Fruit fly (Drosophila melanogaster) whole organism, prepupa: Measurements from ENCODE around the gene CG9733.

Source experiments
- Blimp-1 ChIP-seq: fragments of 200-800 bp; sonication (Bioruptor generic); optimal IDR thresholded peaks from 3 replicates; lab custom pipeline; 2017; ENCODE audit warnings: missing biosample characterization, missing genetic modification characterization, mild to moderate bottlenecking, moderate library complexity, missing genetic modification reagents
- CG10669 ChIP-seq: fragments of 200-800 bp; sonication (Bioruptor generic); optimal IDR thresholded peaks from 3 replicates; lab custom pipeline; 2018; ENCODE audit warnings: missing biosample characterization, mild to moderate bottlenecking, missing genetic modification characterization, moderate library complexity
- CG11294 ChIP-seq: fragments of 200-800 bp; sonication (Bioruptor generic); IDR thresholded peaks from 2 replicates; pipeline ENCODE4 v1.3.6; 2022; ENCODE audit warnings: missing biosample characterization, missing genetic modification characterization
- CG11902 ChIP-seq: fragments of 200-800 bp; sonication (Bioruptor generic); optimal IDR thresholded peaks from 3 replicates; lab custom pipeline; 2016; ENCODE audit warnings: missing biosample characterization, missing genetic modification characterization
- CG15336 ChIP-seq: fragments of 200-800 bp; sonication (Bioruptor generic); IDR thresholded peaks from 2 replicates; pipeline ENCODE4 v1.3.6; 2022; ENCODE audit warnings: missing biosample characterization, missing genetic modification characterization
- CG1621 ChIP-seq: fragments of 200-800 bp; sonication (Bioruptor generic); optimal IDR thresholded peaks from 3 replicates; lab custom pipeline; 2018; ENCODE audit warnings: missing biosample characterization, mild to moderate bottlenecking, missing genetic modification characterization
- CG16779 ChIP-seq: fragments of 200-800 bp; sonication (Bioruptor generic); optimal IDR thresholded peaks from 3 replicates; lab custom pipeline; 2017; ENCODE audit warnings: missing biosample characterization, mild to moderate bottlenecking, missing genetic modification characterization
- CG3032 ChIP-seq: fragments of 200-800 bp; optimal IDR thresholded peaks from 2 replicates; lab custom pipeline; 2019; ENCODE audit warnings: missing biosample characterization, mild to moderate bottlenecking, missing genetic modification characterization, moderate library complexity
- CG31627 ChIP-seq: fragments of 200-800 bp; sonication (Bioruptor generic); optimal IDR thresholded peaks from 3 replicates; lab custom pipeline; 2016; ENCODE audit warnings: missing biosample characterization, missing genetic modification characterization
- CG32006 ChIP-seq: fragments of 200-800 bp; sonication (Bioruptor generic); optimal IDR thresholded peaks from 3 replicates; lab custom pipeline; 2017; ENCODE audit warnings: missing biosample characterization, mild to moderate bottlenecking, missing genetic modification characterization
- CG34406 ChIP-seq: fragments of 200-800 bp; sonication (Bioruptor generic); optimal IDR thresholded peaks from 3 replicates; lab custom pipeline; 2016; ENCODE audit warnings: missing biosample characterization, missing genetic modification characterization
- CG4318 ChIP-seq: fragments of 200-800 bp; sonication (Bioruptor generic); optimal IDR thresholded peaks from 3 replicates; lab custom pipeline; 2017; ENCODE audit warnings: missing biosample characterization, mild to moderate bottlenecking, missing genetic modification characterization
- CG6163 ChIP-seq: fragments of 200-800 bp; sonication (Bioruptor generic); IDR thresholded peaks from 3 replicates; pipeline ENCODE4 v1.3.6; 2022; ENCODE audit warnings: missing biosample characterization, missing genetic modification characterization
- CG6276 ChIP-seq: fragments of 200-800 bp; sonication (Bioruptor generic); optimal IDR thresholded peaks from 2 replicates; lab custom pipeline; 2017; ENCODE audit warnings: missing biosample characterization, mild to moderate bottlenecking, missing genetic modification characterization
- CG6792 ChIP-seq: fragments of 200-800 bp; sonication (Bioruptor generic); optimal IDR thresholded peaks from 3 replicates; lab custom pipeline; 2016; ENCODE audit warnings: missing biosample characterization, missing genetic modification characterization
- CG6808 ChIP-seq: fragments of 200-800 bp; sonication (Bioruptor generic); optimal IDR thresholded peaks from 3 replicates; lab custom pipeline; 2017; ENCODE audit warnings: missing biosample characterization, missing genetic modification characterization, mild to moderate bottlenecking, moderate library complexity, missing genetic modification reagents
- CG7368 ChIP-seq: fragments of 200-800 bp; sonication (Bioruptor generic); optimal IDR thresholded peaks from 3 replicates; lab custom pipeline; 2016; ENCODE audit warnings: missing biosample characterization, missing genetic modification characterization
- CG8119 ChIP-seq: fragments of 200-800 bp; sonication (Bioruptor generic); IDR thresholded peaks from 3 replicates; pipeline ENCODE4 v1.3.6; 2022; ENCODE audit warnings: missing biosample characterization, missing genetic modification characterization
- CG8319 ChIP-seq: fragments of 200-800 bp; sonication (Bioruptor generic); optimal IDR thresholded peaks from 3 replicates; lab custom pipeline; 2016; ENCODE audit warnings: missing biosample characterization, missing genetic modification characterization
- CG9139 ChIP-seq: fragments of 200-800 bp; sonication (Bioruptor generic); optimal IDR thresholded peaks from 3 replicates; lab custom pipeline; 2017; ENCODE audit warnings: missing biosample characterization, mild to moderate bottlenecking, missing genetic modification characterization
- Eip75B ChIP-seq: fragments of 200-800 bp; sonication (Bioruptor generic); optimal IDR thresholded peaks from 3 replicates; lab custom pipeline; 2016; ENCODE audit warnings: missing biosample characterization, missing genetic modification characterization
- Eip78C ChIP-seq: fragments of 200-800 bp; sonication (Bioruptor generic); peaks from one replicate; lab custom pipeline; 2016; ENCODE audit warnings: missing biosample characterization, missing genetic modification characterization
- Ets96B ChIP-seq: fragments of 200-800 bp; optimal IDR thresholded peaks from 2 replicates; lab custom pipeline; 2019; ENCODE audit warnings: missing biosample characterization, mild to moderate bottlenecking, missing genetic modification characterization, moderate library complexity
- Gug ChIP-seq: fragments of 200-800 bp; sonication (Bioruptor generic); IDR thresholded peaks from 2 replicates; pipeline ENCODE4 v1.3.6; 2022; ENCODE audit warnings: missing biosample characterization, missing genetic modification characterization
- Hr38 ChIP-seq: sonication (Bioruptor generic); optimal IDR thresholded peaks from 2 replicates; lab custom pipeline; 2016; ENCODE audit warnings: missing biosample characterization, missing genetic modification characterization
- Hr39 ChIP-seq: fragments of 200-800 bp; sonication (Bioruptor generic); optimal IDR thresholded peaks from 2 replicates; lab custom pipeline; 2016; ENCODE audit warnings: missing biosample characterization, missing genetic modification characterization
- Lpt ChIP-seq: fragments of 200-800 bp; sonication (Bioruptor generic); optimal IDR thresholded peaks from 3 replicates; lab custom pipeline; 2016; ENCODE audit warnings: missing biosample characterization, missing genetic modification characterization
- Smox ChIP-seq: fragments of 200-800 bp; sonication (Bioruptor generic); optimal IDR thresholded peaks from 3 replicates; lab custom pipeline; 2016; ENCODE audit warnings: missing biosample characterization, missing genetic modification characterization
- Sox102F ChIP-seq: fragments of 200-800 bp; sonication (Bioruptor generic); optimal IDR thresholded peaks from 2 replicates; lab custom pipeline; 2016; ENCODE audit warnings: missing biosample characterization, mild to moderate bottlenecking, missing genetic modification characterization
- Sox14 ChIP-seq: fragments of 200-800 bp; sonication (Bioruptor generic); optimal IDR thresholded peaks from 3 replicates; lab custom pipeline; 2016; ENCODE audit warnings: missing biosample characterization, missing genetic modification characterization
- Sox15 ChIP-seq: fragments of 200-800 bp; sonication (Bioruptor generic); optimal IDR thresholded peaks from 3 replicates; lab custom pipeline; 2016; ENCODE audit warnings: missing biosample characterization, missing genetic modification characterization
- achi ChIP-seq: fragments of 200-800 bp; sonication (Bioruptor generic); optimal IDR thresholded peaks from 3 replicates; lab custom pipeline; 2016; ENCODE audit warnings: missing biosample characterization, missing genetic modification characterization
- acj6 ChIP-seq: fragments of 200-800 bp; sonication (Bioruptor generic); optimal IDR thresholded peaks from 3 replicates; lab custom pipeline; 2016; ENCODE audit warnings: missing biosample characterization, missing genetic modification characterization
- cyc ChIP-seq: fragments of 200-800 bp; sonication (Bioruptor generic); optimal IDR thresholded peaks from 3 replicates; lab custom pipeline; 2016; ENCODE audit warnings: missing biosample characterization, missing genetic modification characterization
- dac ChIP-seq: fragments of 200-800 bp; sonication (Bioruptor generic); optimal IDR thresholded peaks from 2 replicates; lab custom pipeline; 2017; ENCODE audit warnings: missing biosample characterization, mild to moderate bottlenecking, missing genetic modification characterization
- dsx ChIP-seq: fragments of 200-800 bp; optimal IDR thresholded peaks from 3 replicates; lab custom pipeline; 2019; ENCODE audit warnings: missing biosample characterization, mild to moderate bottlenecking, missing genetic modification characterization, moderate library complexity; ENCODE audit not compliant: poor library complexity, severe bottlenecking
- eg ChIP-seq: fragments of 200-800 bp; sonication (Bioruptor generic); IDR thresholded peaks from 3 replicates; pipeline ENCODE4 v1.3.6; 2022; ENCODE audit warnings: missing biosample characterization, missing genetic modification characterization
- esn ChIP-seq: fragments of 200-800 bp; sonication (Bioruptor generic); optimal IDR thresholded peaks from 2 replicates; lab custom pipeline; 2016; ENCODE audit warnings: missing biosample characterization, mild to moderate bottlenecking, missing genetic modification characterization, moderate library complexity
- fd59A ChIP-seq: fragments of 200-800 bp; sonication (Bioruptor generic); optimal IDR thresholded peaks from 2 replicates; lab custom pipeline; 2017; ENCODE audit warnings: missing biosample characterization, mild to moderate bottlenecking, missing genetic modification characterization, missing genetic modification reagents
- fd85E ChIP-seq: fragments of 200-800 bp; sonication (Bioruptor generic); optimal IDR thresholded peaks from 3 replicates; lab custom pipeline; 2016; ENCODE audit warnings: missing biosample characterization, missing genetic modification characterization
- fkh ChIP-seq: fragments of 200-800 bp; sonication (Bioruptor generic); optimal IDR thresholded peaks from 3 replicates; lab custom pipeline; 2017; ENCODE audit warnings: missing biosample characterization, mild to moderate bottlenecking, missing genetic modification characterization, moderate library complexity
- lz ChIP-seq: fragments of 200-800 bp; sonication (Bioruptor generic); optimal IDR thresholded peaks from 3 replicates; lab custom pipeline; 2016; ENCODE audit warnings: missing biosample characterization, missing genetic modification characterization
- net ChIP-seq: fragments of 200-800 bp; sonication (Bioruptor generic); optimal IDR thresholded peaks from 3 replicates; lab custom pipeline; 2016; ENCODE audit warnings: missing biosample characterization, missing genetic modification characterization
- pdm3 ChIP-seq: fragments of 200-800 bp; sonication (Bioruptor generic); optimal IDR thresholded peaks from 3 replicates; lab custom pipeline; 2016; ENCODE audit warnings: missing biosample characterization, missing genetic modification characterization
- salr ChIP-seq, 2 experiments: fragments of 200-800 bp; sonication (Bioruptor generic); optimal IDR thresholded peaks; 3 replicates each; lab custom pipeline; 2016 to 2018; ENCODE audit warnings: missing biosample characterization in 2 of 2, missing genetic modification characterization in 2 of 2, mild to moderate bottlenecking in 1 of 2
- spab ChIP-seq: fragments of 200-800 bp; sonication (Bioruptor generic); optimal IDR thresholded peaks from 2 replicates; lab custom pipeline; 2017; ENCODE audit warnings: missing biosample characterization, mild to moderate bottlenecking, missing genetic modification characterization, missing genetic modification reagents
- ss ChIP-seq, 2 experiments: fragments of 200-800 bp; sonication (Bioruptor generic); optimal IDR thresholded peaks; 2 replicates in 1 of 2; 3 replicates in 1 of 2; lab custom pipeline; 2017 to 2018; ENCODE audit warnings: mild to moderate bottlenecking in 2 of 2, missing biosample characterization in 2 of 2, missing genetic modification characterization in 2 of 2, moderate library complexity in 1 of 2
- svp ChIP-seq: fragments of 200-800 bp; sonication (Bioruptor generic); peaks from one replicate; lab custom pipeline; 2016; ENCODE audit warnings: missing biosample characterization, missing genetic modification characterization
- vri ChIP-seq: fragments of 200-800 bp; sonication (Bioruptor generic); optimal IDR thresholded peaks from 3 replicates; lab custom pipeline; 2016; ENCODE audit warnings: missing biosample characterization, mild to moderate bottlenecking, missing genetic modification characterization

CG9733 gene

dm6 chr3R:30263708-30264107, 17.2 kb upstream of the CG9733 start (continued):
- TF ChIP-seq CG8119 (GFP tag; lab: Robert Waterston, UW) (peak; percentile 73), Ets96B (tag; lab: Kevin White, UChicago) (peak; percentile 79), dac (GFP tag; lab: Kevin White, UChicago) (peak; percentile 5), fd85E (GFP tag; lab: Kevin White, UChicago) (no peak), CG15336 (GFP tag; lab: Robert Waterston, UW) (peak; percentile 68), Lpt (GFP tag; lab: Kevin White, UChicago) (no peak), svp (GFP tag; lab: Kevin White, UChicago) (peak; percentile 87), achi (peak; percentile 23)

dm6 chr3R:30261838-30262237, 15.3 kb upstream of the CG9733 start:
- peak; percentile 91 for TF ChIP-seq Sox102F (GFP tag; lab: Kevin White, UChicago)
- TF ChIP-seq salr (GFP tag; optimal IDR thresholded peaks at IDR 0.05; lab: Kevin White, UChicago): peak; percentile 86 to 88
- TF ChIP-seq Gug (GFP tag; lab: Robert Waterston, UW): peak; percentile 79
- TF ChIP-seq CG34406 (GFP tag; lab: Kevin White, UChicago): peak; percentile 93
- TF ChIP-seq dsx: peak; percentile 99
- TF ChIP-seq dac (GFP tag; lab: Kevin White, UChicago): no peak
- peak; percentile 92 for TF ChIP-seq net (GFP tag; lab: Kevin White, UChicago)
- TF ChIP-seq CG31627: peak; percentile 88
- peak; percentile 96 for TF ChIP-seq achi
- no peak for TF ChIP-seq Hr38 (GFP tag; lab: Kevin White, UChicago)
- TF ChIP-seq CG4318 (GFP tag; lab: Kevin White, UChicago): peak; percentile 58
- TF ChIP-seq Eip78C (GFP tag; lab: Kevin White, UChicago): peak; percentile 96
- TF ChIP-seq Hr39 (GFP tag; lab: Kevin White, UChicago): peak; percentile 86
- TF ChIP-seq fd85E (GFP tag; lab: Kevin White, UChicago): peak; percentile 74
- TF ChIP-seq CG1621: peak; percentile 96
- TF ChIP-seq CG3032 (tag; lab: Kevin White, UChicago): peak; percentile 98
- TF ChIP-seq CG7368 (GFP tag; lab: Kevin White, UChicago): peak; percentile 89
- TF ChIP-seq lz (GFP tag; lab: Kevin White, UChicago): peak; percentile 90
- peak; percentile 67 for TF ChIP-seq Blimp-1 (GFP tag; lab: Kevin White, UChicago)
- TF ChIP-seq cyc (GFP tag; lab: Kevin White, UChicago): peak; percentile 89
- peak; percentile 82 for TF ChIP-seq Sox15 (GFP tag; lab: Kevin White, UChicago)
- TF ChIP-seq fd59A: peak; percentile 98
- TF ChIP-seq spab: peak; percentile 98
- TF ChIP-seq CG9139 (GFP tag; lab: Kevin White, UChicago): peak; percentile 96
- peak; percentile 93 for TF ChIP-seq esn (GFP tag; lab: Kevin White, UChicago)
- TF ChIP-seq pdm3 (GFP tag; lab: Kevin White, UChicago): peak; percentile 90
- peak; percentile 89 for TF ChIP-seq Smox (GFP tag; lab: Kevin White, UChicago)
- TF ChIP-seq Sox14: peak; percentile 94
- TF ChIP-seq CG6276: peak; percentile 11
- TF ChIP-seq fkh (GFP tag; lab: Kevin White, UChicago): no peak
- TF ChIP-seq CG6792: peak; percentile 94
- TF ChIP-seq CG6163 (GFP tag; lab: Robert Waterston, UW): peak; percentile 96
- peak; percentile 98 for TF ChIP-seq CG6808
- peak; percentile 94 for TF ChIP-seq Eip75B (GFP tag; lab: Kevin White, UChicago)
- TF ChIP-seq CG11294 (GFP tag; lab: Robert Waterston, UW): peak; percentile 40; the same call in 1 of the 2 replicates
- TF ChIP-seq acj6 (GFP tag; lab: Kevin White, UChicago): peak; percentile 95
- peak; percentile 90 for TF ChIP-seq CG16779
- TF ChIP-seq Ets96B (tag; lab: Kevin White, UChicago): peak; percentile 99
- TF ChIP-seq CG10669 (GFP tag; lab: Kevin White, UChicago): peak; percentile 96
- peak; percentile 86 for TF ChIP-seq Lpt (GFP tag; lab: Kevin White, UChicago)
- TF ChIP-seq CG11902 (GFP tag; lab: Kevin White, UChicago): peak; percentile 83
- peak; percentile 72; the same call in 2 of the 3 replicates for TF ChIP-seq eg
- peak; percentile 97 to 98 for TF ChIP-seq ss (GFP tag; optimal IDR thresholded peaks at IDR 0.05; lab: Kevin White, UChicago)
- peak; percentile 76 for TF ChIP-seq CG32006
- peak; percentile 91 for TF ChIP-seq vri (GFP tag; lab: Kevin White, UChicago)
- TF ChIP-seq CG8319 (GFP tag; lab: Kevin White, UChicago): peak; percentile 85
